Fruit fly (Drosophila melanogaster) whole organism, embryonic: ENCODE measurements around the gene CG7497.

Experiments
- PHDP ChIP-seq: fragments of 200-800 bp; sonication (Bioruptor generic); optimal IDR thresholded peaks from 3 replicates; lab custom pipeline; 2018; ENCODE audit warnings: missing biosample characterization, mild to moderate bottlenecking, missing genetic modification characterization, moderate library complexity
- sens-2 ChIP-seq: fragments of 200-800 bp; sonication (Bioruptor generic); IDR thresholded peaks from 2 replicates; pipeline ENCODE4 v1.3.6; 2022; ENCODE audit warnings: missing biosample characterization, missing genetic modification characterization
- yki ChIP-seq: fragments of >200 bp; optimal IDR thresholded peaks from 3 replicates; lab custom pipeline; 2018

DNA sequence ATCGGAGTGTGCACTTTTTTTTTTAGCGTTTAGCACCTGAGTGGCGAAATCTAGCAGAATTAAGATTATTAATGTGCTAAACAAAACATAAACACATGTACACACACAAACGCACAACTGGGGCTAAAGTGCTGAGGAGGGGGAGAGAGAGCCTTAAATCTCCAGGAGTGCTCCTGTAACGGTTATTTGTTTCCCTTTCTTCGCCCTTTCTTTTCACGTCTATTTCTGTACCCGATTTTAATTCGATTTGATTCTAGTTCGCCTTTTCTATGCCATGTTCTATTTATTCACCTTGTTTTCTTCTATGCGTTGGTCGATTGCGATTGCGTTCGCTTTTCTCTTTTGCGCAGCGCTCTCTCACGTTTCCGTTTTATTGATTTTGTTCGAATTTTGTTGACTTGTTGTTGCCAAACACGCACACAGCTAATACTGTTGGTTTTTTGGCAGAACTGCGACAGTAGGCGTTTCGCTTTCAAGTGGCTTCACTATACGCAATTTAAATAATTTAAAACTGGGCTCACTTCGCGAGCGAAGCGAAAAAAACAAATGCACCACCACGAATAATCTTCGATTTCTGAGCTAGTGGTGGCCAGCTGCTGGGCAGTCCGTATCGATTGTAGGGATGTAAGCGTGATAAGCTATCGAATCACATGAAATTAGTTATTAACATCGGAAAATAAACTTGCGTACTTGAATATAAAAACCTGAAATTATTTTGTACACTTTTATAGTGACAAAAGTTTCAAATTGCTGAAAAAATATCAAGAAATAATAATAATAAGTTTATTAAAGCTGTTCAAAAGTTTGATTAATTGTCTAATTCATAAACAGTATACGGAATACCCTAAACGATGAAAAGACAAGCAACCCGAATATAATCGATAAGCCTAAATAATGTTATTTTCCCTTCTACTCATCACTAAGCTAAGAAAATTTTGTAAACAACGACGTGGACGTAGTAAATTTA lies 20.7 kb downstream of the CG7497 start, which contains the start of the genes Krn, Ndfip and CG7484:
- TF ChIP-seq sens-2 (GFP tag; lab: Robert Waterston, UW) (no peak), PHDP (peak; percentile 86), yki (lab: Kevin White, UChicago) (no peak)
